Fruit fly (Drosophila melanogaster) whole organism, embryonic: ENCODE measurements around the gene SmydA-2.
A peak's percentile ranks its signal among the peaks of the same experiment; 100 is the strongest.

Experiments
- Awh ChIP-seq: fragments of 200-800 bp; sonication (Bioruptor generic); IDR thresholded peaks from 2 replicates; pipeline ENCODE4, ENCODE4 v1.3.6; 2022; ENCODE audit warnings: missing biosample characterization, missing genetic modification characterization
- B-H1 ChIP-seq: fragments of 200-800 bp; sonication (Bioruptor generic); IDR thresholded peaks from 3 replicates; pipeline ENCODE4 v1.3.6; 2022; ENCODE audit warnings: missing biosample characterization, missing genetic modification characterization
- CG10543 ChIP-seq: fragments of 200-800 bp; sonication (Bioruptor generic); optimal IDR thresholded peaks from 3 replicates; lab custom pipeline; 2017; ENCODE audit warnings: missing biosample characterization, mild to moderate bottlenecking, missing genetic modification characterization, moderate library complexity
- CG10979 ChIP-seq: fragments of 200-800 bp; sonication (Bioruptor generic); optimal IDR thresholded peaks from 2 replicates; lab custom pipeline; 2018; ENCODE audit warnings: missing biosample characterization, mild to moderate bottlenecking, missing genetic modification characterization, moderate library complexity
- CG12071 ChIP-seq: fragments of 200-800 bp; sonication (Bioruptor generic); optimal IDR thresholded peaks from 3 replicates; lab custom pipeline; 2018; ENCODE audit warnings: missing biosample characterization, mild to moderate bottlenecking, missing genetic modification characterization
- CG13287 ChIP-seq: fragments of 200-800 bp; sonication (Bioruptor generic); IDR thresholded peaks from 2 replicates; pipeline ENCODE4 v1.3.6; 2022; ENCODE audit warnings: missing biosample characterization, missing genetic modification characterization; ENCODE audit not compliant: partially characterized antibody
- CG16815 ChIP-seq: fragments of 200-800 bp; sonication (Bioruptor generic); optimal IDR thresholded peaks from 3 replicates; lab custom pipeline; 2017; ENCODE audit warnings: missing biosample characterization, mild to moderate bottlenecking, missing genetic modification characterization
- CG17359 ChIP-seq: fragments of 200-800 bp; sonication (Bioruptor generic); optimal IDR thresholded peaks from 3 replicates; lab custom pipeline; 2018; ENCODE audit warnings: missing biosample characterization, mild to moderate bottlenecking, missing genetic modification characterization, moderate library complexity
- CG17385 ChIP-seq: fragments of 200-800 bp; sonication (Bioruptor generic); optimal IDR thresholded peaks from 3 replicates; lab custom pipeline; 2018; ENCODE audit warnings: missing biosample characterization, mild to moderate bottlenecking, missing genetic modification characterization
- CG18011 ChIP-seq: fragments of 200-800 bp; sonication (Bioruptor generic); optimal IDR thresholded peaks from 2 replicates; lab custom pipeline; 2017; ENCODE audit warnings: missing biosample characterization, missing genetic modification characterization, mild to moderate bottlenecking, moderate library complexity, missing genotype
- CG18262 ChIP-seq: fragments of 200-800 bp; optimal IDR thresholded peaks from 3 replicates; lab custom pipeline; 2019; ENCODE audit warnings: missing biosample characterization, mild to moderate bottlenecking, missing genetic modification characterization, moderate library complexity
- CG1832 ChIP-seq: fragments of 200-800 bp; sonication (Bioruptor generic); optimal IDR thresholded peaks from 2 replicates; lab custom pipeline; 2017; ENCODE audit warnings: missing biosample characterization, mild to moderate bottlenecking, missing genetic modification characterization, inconsistent platforms
- CG18619 ChIP-seq: fragments of 200-800 bp; sonication (Bioruptor generic); optimal IDR thresholded peaks from 3 replicates; lab custom pipeline; 2017; ENCODE audit warnings: missing biosample characterization, mild to moderate bottlenecking, missing genetic modification characterization
- CG32772 ChIP-seq: fragments of 200-800 bp; sonication (Bioruptor generic); IDR thresholded peaks from 2 replicates; pipeline ENCODE4 v1.3.6; 2022; ENCODE audit warnings: missing biosample characterization, missing genetic modification characterization
- CG4328 ChIP-seq: fragments of 200-800 bp; sonication (Bioruptor generic); optimal IDR thresholded peaks from 3 replicates; lab custom pipeline; 2017; ENCODE audit warnings: missing biosample characterization, missing genetic modification reagents, missing genetic modification characterization
- CG6254 ChIP-seq: fragments of 200-800 bp; sonication (Bioruptor generic); optimal IDR thresholded peaks from 3 replicates; lab custom pipeline; 2017; ENCODE audit warnings: mild to moderate bottlenecking, missing biosample characterization, missing genetic modification reagents, missing genetic modification characterization
- CG7357 ChIP-seq: fragments of 200-800 bp; sonication (Bioruptor generic); IDR thresholded peaks from 3 replicates; pipeline ENCODE4 v1.3.6; 2022; ENCODE audit warnings: missing biosample characterization, missing genetic modification characterization
- CG7786 ChIP-seq: fragments of 200-800 bp; sonication (Bioruptor generic); optimal IDR thresholded peaks from 2 replicates; lab custom pipeline; 2016; ENCODE audit warnings: missing biosample characterization, missing genetic modification characterization
- CG9609 ChIP-seq: fragments of 200-800 bp; sonication (Bioruptor generic); optimal IDR thresholded peaks from 3 replicates; lab custom pipeline; 2016; ENCODE audit warnings: missing biosample characterization, missing genetic modification characterization
- CG9797 ChIP-seq: fragments of 200-800 bp; sonication (Bioruptor generic); optimal IDR thresholded peaks from 3 replicates; lab custom pipeline; 2018; ENCODE audit warnings: missing biosample characterization, mild to moderate bottlenecking, missing genetic modification characterization
- CG9876 ChIP-seq: fragments of 200-800 bp; sonication (Bioruptor generic); optimal IDR thresholded peaks from 2 replicates; lab custom pipeline; 2016; ENCODE audit warnings: missing biosample characterization, missing genetic modification characterization
- Camta ChIP-seq: fragments of 200-800 bp; sonication (Bioruptor generic); optimal IDR thresholded peaks from 2 replicates; lab custom pipeline; 2016; ENCODE audit warnings: missing biosample characterization, missing genetic modification characterization
- Chrac-16 ChIP-seq: fragments of 200-800 bp; sonication (Bioruptor generic); optimal IDR thresholded peaks from 3 replicates; lab custom pipeline; 2016; ENCODE audit warnings: missing biosample characterization, missing genetic modification characterization
- Dad ChIP-seq: fragments of 200-800 bp; sonication (Bioruptor generic); optimal IDR thresholded peaks from 3 replicates; lab custom pipeline; 2016; ENCODE audit warnings: missing biosample characterization, missing genetic modification characterization
- Doc3 ChIP-seq: fragments of 200-800 bp; sonication (Bioruptor generic); IDR thresholded peaks from 3 replicates; pipeline ENCODE4 v1.3.6; 2022; ENCODE audit warnings: missing biosample characterization, missing genetic modification characterization; ENCODE audit not compliant: partially characterized antibody
- Dp ChIP-seq: fragments of 200-800 bp; sonication (Bioruptor generic); optimal IDR thresholded peaks from 2 replicates; lab custom pipeline; 2018; ENCODE audit warnings: missing biosample characterization, mild to moderate bottlenecking, missing genetic modification characterization, moderate library complexity
- E2f2 ChIP-seq: fragments of 200-800 bp; sonication (Bioruptor generic); IDR thresholded peaks from 2 replicates; pipeline ENCODE4 v1.3.6; 2022; ENCODE audit warnings: missing biosample characterization, missing genetic modification characterization
- Jarid2 ChIP-seq: fragments of 200-800 bp; sonication (Bioruptor generic); optimal IDR thresholded peaks from 3 replicates; lab custom pipeline; 2017; ENCODE audit warnings: mild to moderate bottlenecking, missing biosample characterization, missing genetic modification reagents, missing genetic modification characterization
- Meics ChIP-seq: fragments of 200-800 bp; sonication (Bioruptor generic); optimal IDR thresholded peaks from 2 replicates; lab custom pipeline; 2017; ENCODE audit warnings: missing biosample characterization, mild to moderate bottlenecking, missing genetic modification characterization
- Neu2 ChIP-seq: fragments of 200-800 bp; sonication (Bioruptor generic); optimal IDR thresholded peaks from 3 replicates; lab custom pipeline; 2016; ENCODE audit warnings: missing biosample characterization, missing genetic modification characterization, borderline replicate concordance
- Sry-δ ChIP-seq: fragments of 200-800 bp; sonication (Bioruptor generic); optimal IDR thresholded peaks from 2 replicates; lab custom pipeline; 2016; ENCODE audit warnings: missing biosample characterization, missing genetic modification characterization
- Xrp1 ChIP-seq: fragments of 200-800 bp; sonication (Bioruptor generic); IDR thresholded peaks from 2 replicates; pipeline ENCODE4 v1.3.6; 2022; ENCODE audit warnings: missing biosample characterization, missing genetic modification characterization
- ato ChIP-seq: fragments of 200-800 bp; sonication (Bioruptor generic); IDR thresholded peaks from 2 replicates; pipeline ENCODE4 v1.3.6; 2022; ENCODE audit warnings: missing biosample characterization, missing genetic modification characterization; ENCODE audit not compliant: partially characterized antibody
- dati ChIP-seq: fragments of 200-800 bp; sonication (Bioruptor generic); IDR thresholded peaks from 2 replicates; pipeline ENCODE4 v1.3.6; 2022; ENCODE audit warnings: missing biosample characterization, missing genetic modification characterization
- disco-r ChIP-seq: fragments of 200-800 bp; sonication (Bioruptor generic); optimal IDR thresholded peaks from 2 replicates; lab custom pipeline; 2016; ENCODE audit warnings: missing biosample characterization, missing genetic modification characterization
- emc ChIP-seq: fragments of 200-800 bp; sonication (Bioruptor generic); optimal IDR thresholded peaks from 2 replicates; lab custom pipeline; 2016; ENCODE audit warnings: missing biosample characterization, missing genetic modification characterization
- gcm ChIP-seq: fragments of 200-800 bp; sonication (Bioruptor generic); optimal IDR thresholded peaks from 2 replicates; lab custom pipeline; 2019; ENCODE audit warnings: missing biosample characterization, mild to moderate bottlenecking, missing genetic modification characterization, moderate library complexity
- hb ChIP-seq: fragments of 200-800 bp; sonication (Bioruptor generic); IDR thresholded peaks from 3 replicates; pipeline ENCODE4 v1.3.6; 2022; ENCODE audit warnings: missing biosample characterization, missing genetic modification characterization; ENCODE audit not compliant: partially characterized antibody
- her ChIP-seq: fragments of 200-800 bp; sonication (Bioruptor generic); optimal IDR thresholded peaks from 2 replicates; lab custom pipeline; 2016; ENCODE audit warnings: missing biosample characterization, missing genetic modification characterization
- kah ChIP-seq: fragments of 200-800 bp; sonication (Bioruptor generic); optimal IDR thresholded peaks from 2 replicates; lab custom pipeline; 2018; ENCODE audit warnings: missing biosample characterization, mild to moderate bottlenecking, missing genetic modification characterization
- kay ChIP-seq: fragments of 200-800 bp; sonication (Bioruptor generic); optimal IDR thresholded peaks from 2 replicates; lab custom pipeline; 2016; ENCODE audit warnings: missing biosample characterization, missing genetic modification characterization
- mld ChIP-seq: fragments of 200-800 bp; sonication (Bioruptor generic); IDR thresholded peaks from 3 replicates; pipeline ENCODE4 v1.3.6; 2022; ENCODE audit warnings: missing biosample characterization, missing genetic modification characterization; ENCODE audit not compliant: partially characterized antibody
- nerfin-1 ChIP-seq: fragments of 200-800 bp; sonication (Bioruptor generic); optimal IDR thresholded peaks from 3 replicates; lab custom pipeline; 2019; ENCODE audit warnings: missing biosample characterization, mild to moderate bottlenecking, missing genetic modification characterization, moderate library complexity
- nmo ChIP-seq: fragments of 200-800 bp; sonication (Bioruptor generic); optimal IDR thresholded peaks from 2 replicates; lab custom pipeline; 2018; ENCODE audit warnings: missing biosample characterization, mild to moderate bottlenecking, missing genetic modification characterization, moderate library complexity
- salm ChIP-seq: fragments of 200-800 bp; sonication (Bioruptor generic); optimal IDR thresholded peaks from 2 replicates; lab custom pipeline; 2018; ENCODE audit warnings: missing biosample characterization, mild to moderate bottlenecking, missing genetic modification characterization
- tna ChIP-seq: fragments of 200-800 bp; sonication (Bioruptor generic); IDR thresholded peaks from 2 replicates; pipeline ENCODE4 v1.3.6; 2022; ENCODE audit warnings: missing biosample characterization, missing genetic modification characterization; ENCODE audit not compliant: partially characterized antibody
- trem ChIP-seq: fragments of 200-800 bp; optimal IDR thresholded peaks from 3 replicates; lab custom pipeline; 2019; ENCODE audit warnings: missing biosample characterization, mild to moderate bottlenecking, missing genetic modification characterization, moderate library complexity
- trh ChIP-seq: fragments of 200-800 bp; sonication (Bioruptor generic); optimal IDR thresholded peaks from 2 replicates; lab custom pipeline; 2016; ENCODE audit warnings: missing biosample characterization, missing genetic modification characterization
- zen2 ChIP-seq: fragments of 200-800 bp; sonication (Bioruptor generic); IDR thresholded peaks from 3 replicates; pipeline ENCODE4 v1.3.6; 2022; ENCODE audit warnings: missing biosample characterization, missing genetic modification characterization; ENCODE audit not compliant: partially characterized antibody
- zfh2 ChIP-seq: fragments of 200-800 bp; sonication (Bioruptor generic); optimal IDR thresholded peaks from 2 replicates; lab custom pipeline; 2016; ENCODE audit warnings: missing biosample characterization, missing genetic modification characterization

SmydA-2 gene

DNA sequence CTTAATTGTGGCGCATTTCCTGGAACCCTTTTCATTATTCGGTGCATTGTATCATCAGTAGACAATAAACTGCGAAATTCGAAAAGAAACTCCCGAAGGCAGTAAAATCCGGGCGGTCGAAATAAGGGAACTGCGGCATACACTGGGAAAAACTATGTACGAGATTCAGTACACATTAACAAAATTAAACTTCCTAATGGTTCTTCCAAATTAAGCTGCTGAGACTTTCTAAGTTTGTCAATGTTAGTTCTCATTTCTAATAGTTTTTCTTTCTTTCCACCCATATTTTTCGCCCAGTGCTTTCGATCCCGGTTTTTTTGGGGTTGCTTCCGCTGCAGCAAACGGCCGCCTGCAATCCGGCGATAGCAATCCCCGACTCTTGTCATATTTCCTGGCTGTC is 21.7 kb upstream of the SmydA-2 start (continued):
- TF ChIP-seq CG16815 (peak; percentile 71), disco-r (GFP tag; lab: Kevin White, UChicago) (peak; percentile 2), kah (GFP tag; lab: Kevin White, UChicago) (peak; percentile 47), gcm (GFP tag; lab: Kevin White, UChicago) (peak; percentile 64), Dp (GFP tag; lab: Kevin White, UChicago) (no peak), CG4328 (GFP tag; lab: Kevin White, UChicago) (peak; percentile 33), B-H1 (GFP tag; lab: Robert Waterston, UW) (peak; percentile 71), CG13287 (GFP tag; lab: Robert Waterston, UW) (no peak), CG1832 (GFP tag; lab: Kevin White, UChicago) (no peak), trh (GFP tag; lab: Kevin White, UChicago) (peak; percentile 17), CG10979 (tag; lab: Kevin White, UChicago) (peak; percentile 78), CG9876 (peak; percentile 56), zfh2 (GFP tag; lab: Kevin White, UChicago) (no peak), hb (GFP tag; lab: Robert Waterston, UW) (no peak), CG9797 (GFP tag; lab: Kevin White, UChicago) (no peak), Chrac-16 (GFP tag; lab: Kevin White, UChicago) (peak; percentile 76), salm (tag; lab: Kevin White, UChicago) (no peak), CG17359 (tag; lab: Kevin White, UChicago) (peak; percentile 83), tna (no peak), emc (no peak), ato (GFP tag; lab: Robert Waterston, UW) (no peak), nerfin-1 (tag; lab: Kevin White, UChicago) (peak; percentile 75), CG12071 (GFP tag; lab: Kevin White, UChicago) (no peak), Meics (GFP tag; lab: Kevin White, UChicago) (peak; percentile 13), dati (peak; percentile 66; the same call in 1 of the 2 replicates), Awh (GFP tag; lab: Robert Waterston, UW) (peak; percentile 77; the same call in 1 of the 2 replicates), CG10543 (GFP tag; lab: Kevin White, UChicago) (no peak), Sry-δ (GFP tag; lab: Kevin White, UChicago) (peak; percentile 51), Doc3 (no peak), zen2 (GFP tag; lab: Robert Waterston, UW) (no peak), CG18619 (GFP tag; lab: Kevin White, UChicago) (peak; percentile 70), CG17385 (GFP tag; lab: Kevin White, UChicago) (peak; percentile 73), CG6254 (GFP tag; lab: Kevin White, UChicago) (peak; percentile 83), her (GFP tag; lab: Kevin White, UChicago) (peak; percentile 9), E2f2 (GFP tag; lab: Robert Waterston, UW) (peak; percentile 50; the same call in 1 of the 2 replicates), nmo (GFP tag; lab: Kevin White, UChicago) (peak; percentile 82), Jarid2 (GFP tag; lab: Kevin White, UChicago) (no peak), CG7357 (GFP tag; lab: Robert Waterston, UW) (peak; percentile 59; the same call in 1 of the 3 replicates), CG9609 (peak; percentile 83), trem (peak; percentile 73), Dad (GFP tag; lab: Kevin White, UChicago) (peak; percentile 47), CG18011 (GFP tag; lab: Kevin White, UChicago) (no peak), Xrp1 (GFP tag; lab: Robert Waterston, UW) (peak; percentile 95), CG18262 (tag; lab: Kevin White, UChicago) (peak; percentile 90), Camta (peak; percentile 65), CG32772 (peak; percentile 85), Neu2 (GFP tag; lab: Kevin White, UChicago) (no peak), mld (GFP tag; lab: Robert Waterston, UW) (no peak), CG7786 (peak; percentile 71), kay (peak; percentile 63)
